Worm (Caenorhabditis elegans) whole organism, early embryonic: ENCODE results near the gene W04H10.5.

Experiments used
- ama-1 ChIP-seq: fragments of 150-350 bp; optimal IDR thresholded peaks from 2 replicates; lab custom pipeline; 2014
- hmbx-1 ChIP-seq: sonication (generic microtip); optimal IDR thresholded peaks from 2 replicates; lab custom pipeline; 2016; ENCODE audit warnings: mild to moderate bottlenecking, missing genetic modification characterization, missing compliant biosample characterization
- tbx-11 ChIP-seq: fragments of 200-800 bp; sonication (Bioruptor generic); IDR thresholded peaks from 2 replicates; pipeline ENCODE4 v1.3.6; 2022; ENCODE audit warnings: missing genetic modification characterization, missing compliant biosample characterization
- tra-4 ChIP-seq: sonication (generic microtip); optimal IDR thresholded peaks from 2 replicates; lab custom pipeline; 2017; ENCODE audit warnings: missing genetic modification characterization, missing compliant biosample characterization

ce11 chrII:627913-628312 is 21.8 kb downstream of the W04H10.5 start:
- TF ChIP-seq tra-4 (tag; lab: Kevin White, UChicago): no peak
- no peak for TF ChIP-seq tbx-11
- no peak for TF ChIP-seq ama-1 (lab: Kevin White, UChicago)
- TF ChIP-seq hmbx-1 (tag; lab: Kevin White, UChicago): no peak
